Worm (Caenorhabditis elegans) whole organism, L4 larva: Measurements from ENCODE around the gene nhr-88.
"Not testable (repeated sequence)": the region's sequence is repeated elsewhere in the genome, so short reads cannot be mapped to it uniquely, and the experiment has no call there.

Source experiments
- ama-1 ChIP-seq: fragments of 150-350 bp; optimal IDR thresholded peaks from 2 replicates; lab custom pipeline; 2014; ENCODE audit warnings: inconsistent platforms, mixed read lengths
- ces-1 ChIP-seq: fragments of 150-350 bp; sonication (generic microtip); optimal IDR thresholded peaks from 4 replicates; lab custom pipeline; 2014; ENCODE audit warnings: missing biosample characterization, missing genetic modification reagents, missing genetic modification characterization
- nhr-111 ChIP-seq: fragments of 200-800 bp; sonication (Bioruptor generic); optimal IDR thresholded peaks from 2 replicates; lab custom pipeline; 2018; ENCODE audit warnings: mild to moderate bottlenecking, missing genetic modification characterization, missing compliant biosample characterization
- nhr-237 ChIP-seq: sonication (generic microtip); optimal IDR thresholded peaks from 2 replicates; lab custom pipeline; 2017; ENCODE audit warnings: missing biosample characterization, missing genetic modification characterization
- unc-130 ChIP-seq: sonication (generic microtip); optimal IDR thresholded peaks from 2 replicates; lab custom pipeline; 2016; ENCODE audit warnings: missing genetic modification reagents, missing genetic modification characterization, missing compliant biosample characterization

ce11 chrII:3032480-3032879 lies 56.0 kb downstream of the nhr-88 start, which contains the start of gene B0454.6:
- not testable (repeated sequence) for TF ChIP-seq nhr-237; unc-130 (GFP tag; lab: Kevin White, UChicago); nhr-111 (GFP tag; lab: Kevin White, UChicago); ces-1 (GFP tag; lab: Kevin White, UChicago); ama-1 (lab: Kevin White, UChicago)
